Fruit fly (Drosophila melanogaster) whole organism, embryonic: Measurements from ENCODE around the gene Pxd.

Experiments used
- Ada2b ChIP-seq: fragments of 200-800 bp; sonication (Bioruptor generic); IDR thresholded peaks from 2 replicates; pipeline ENCODE4 v1.3.6; 2022; ENCODE audit warnings: missing biosample characterization, missing genetic modification characterization
- Awh ChIP-seq: fragments of 200-800 bp; sonication (Bioruptor generic); IDR thresholded peaks from 2 replicates; pipeline ENCODE4, ENCODE4 v1.3.6; 2022; ENCODE audit warnings: missing biosample characterization, missing genetic modification characterization
- CG10147 ChIP-seq: fragments of 200-800 bp; sonication (Bioruptor generic); optimal IDR thresholded peaks from 2 replicates; lab custom pipeline; 2019; ENCODE audit warnings: missing biosample characterization, mild to moderate bottlenecking, missing genetic modification characterization, moderate library complexity
- CG11093 ChIP-seq: fragments of 200-800 bp; sonication (Bioruptor generic); IDR thresholded peaks from 3 replicates; pipeline ENCODE4 v1.3.6; 2022; ENCODE audit warnings: missing biosample characterization, missing genetic modification characterization
- CG12071 ChIP-seq: fragments of 200-800 bp; sonication (Bioruptor generic); optimal IDR thresholded peaks from 3 replicates; lab custom pipeline; 2018; ENCODE audit warnings: missing biosample characterization, mild to moderate bottlenecking, missing genetic modification characterization
- CG1529 ChIP-seq: fragments of 200-800 bp; sonication (Bioruptor generic); optimal IDR thresholded peaks from 3 replicates; lab custom pipeline; 2018; ENCODE audit warnings: missing biosample characterization, missing genetic modification characterization
- CG18619 ChIP-seq: fragments of 200-800 bp; sonication (Bioruptor generic); optimal IDR thresholded peaks from 3 replicates; lab custom pipeline; 2017; ENCODE audit warnings: missing biosample characterization, mild to moderate bottlenecking, missing genetic modification characterization
- CG2678 ChIP-seq: fragments of 200-800 bp; sonication (Bioruptor generic); optimal IDR thresholded peaks from 3 replicates; lab custom pipeline; 2019; ENCODE audit warnings: missing biosample characterization, mild to moderate bottlenecking, missing genetic modification characterization, moderate library complexity
- CG2712 ChIP-seq: fragments of 200-800 bp; optimal IDR thresholded peaks from 3 replicates; lab custom pipeline; 2019; ENCODE audit warnings: missing biosample characterization, mild to moderate bottlenecking, missing genetic modification characterization, moderate library complexity
- CG30431 ChIP-seq: fragments of 200-800 bp; sonication (Bioruptor generic); optimal IDR thresholded peaks from 2 replicates; lab custom pipeline; 2017; ENCODE audit warnings: missing biosample characterization, missing genetic modification characterization
- CG4617 ChIP-seq: fragments of 200-800 bp; sonication (Bioruptor generic); optimal IDR thresholded peaks from 3 replicates; lab custom pipeline; 2016; ENCODE audit warnings: missing biosample characterization, missing genetic modification characterization, borderline replicate concordance
- CG6683 ChIP-seq: fragments of 200-800 bp; sonication (Bioruptor generic); optimal IDR thresholded peaks from 2 replicates; lab custom pipeline; 2017; ENCODE audit warnings: missing biosample characterization, mild to moderate bottlenecking, missing genetic modification characterization, missing genetic modification reagents
- CG7745 ChIP-seq: fragments of 200-800 bp; sonication (Bioruptor generic); optimal IDR thresholded peaks from 2 replicates; lab custom pipeline; 2018; ENCODE audit warnings: missing biosample characterization, mild to moderate bottlenecking, missing genetic modification characterization, moderate library complexity
- CG8089 ChIP-seq: fragments of 200-800 bp; sonication (Bioruptor generic); optimal IDR thresholded peaks from 3 replicates; lab custom pipeline; 2016; ENCODE audit warnings: missing biosample characterization, missing genetic modification characterization
- CG8290 ChIP-seq, 3 experiments: fragments of 200-800 bp; sonication (Bioruptor generic); optimal IDR thresholded peaks; 2 replicates each; lab custom pipeline; 2016 to 2019; ENCODE audit warnings: missing biosample characterization in 3 of 3, missing genetic modification characterization in 3 of 3, mild to moderate bottlenecking in 2 of 3, moderate library complexity in 1 of 3
- CG8388 ChIP-seq: fragments of 200-800 bp; sonication (Bioruptor generic); optimal IDR thresholded peaks from 2 replicates; lab custom pipeline; 2019; ENCODE audit warnings: missing biosample characterization, mild to moderate bottlenecking, missing genetic modification characterization, moderate library complexity
- CG8924 ChIP-seq: fragments of 200-800 bp; optimal IDR thresholded peaks from 3 replicates; lab custom pipeline; 2019; ENCODE audit warnings: missing biosample characterization, mild to moderate bottlenecking, missing genetic modification characterization, moderate library complexity
- CG9437 ChIP-seq: fragments of 200-800 bp; sonication (Bioruptor generic); optimal IDR thresholded peaks from 2 replicates; lab custom pipeline; 2018; ENCODE audit warnings: missing biosample characterization, mild to moderate bottlenecking, missing genetic modification characterization
- Dfd ChIP-seq, 2 experiments: fragments of >200 bp; optimal IDR thresholded peaks; 2 replicates each; lab custom pipeline; 2017; ENCODE audit warnings: missing biosample characterization in 2 of 2, missing genetic modification characterization in 2 of 2
- Dip2 ChIP-seq: fragments of 200-800 bp; sonication (Bioruptor generic); IDR thresholded peaks from 2 replicates; pipeline ENCODE4 v1.3.6; 2022; ENCODE audit warnings: missing biosample characterization, missing genetic modification characterization
- Dll ChIP-seq: fragments of 200-800 bp; sonication (Bioruptor generic); IDR thresholded peaks from 4 replicates; pipeline ENCODE4 v1.3.6; 2022; ENCODE audit warnings: missing biosample characterization, missing genetic modification characterization; ENCODE audit not compliant: partially characterized antibody
- HLH54F ChIP-seq: fragments of 200-800 bp; sonication (Bioruptor generic); optimal IDR thresholded peaks from 3 replicates; lab custom pipeline; 2016; ENCODE audit warnings: missing biosample characterization, missing genetic modification characterization
- HmgZ ChIP-seq: fragments of 200-800 bp; sonication (Bioruptor generic); optimal IDR thresholded peaks from 2 replicates; lab custom pipeline; 2018; ENCODE audit warnings: missing biosample characterization, mild to moderate bottlenecking, missing genetic modification characterization
- Hr78 ChIP-seq, 2 experiments: fragments of 200-800 bp in 1 of 2; fragments of >200 bp in 1 of 2; sonication (Bioruptor generic) in 1 of 2; optimal IDR thresholded peaks; 2 replicates each; lab custom pipeline; 2017 to 2019; ENCODE audit warnings: missing biosample characterization in 2 of 2, missing genetic modification characterization in 2 of 2, mild to moderate bottlenecking in 1 of 2, moderate library complexity in 1 of 2
- Lim3 ChIP-seq: fragments of 200-800 bp; sonication (Bioruptor generic); IDR thresholded peaks from 2 replicates; pipeline ENCODE4 v1.3.6; 2022; ENCODE audit warnings: missing biosample characterization, missing genetic modification characterization
- MTF-1 ChIP-seq: fragments of 200-800 bp; sonication (Bioruptor generic); optimal IDR thresholded peaks from 2 replicates; lab custom pipeline; 2018; ENCODE audit warnings: missing biosample characterization, mild to moderate bottlenecking, missing genetic modification characterization, borderline replicate concordance
- Mes4 ChIP-seq: fragments of 200-800 bp; sonication (Bioruptor generic); optimal IDR thresholded peaks from 2 replicates; lab custom pipeline; 2016; ENCODE audit warnings: missing biosample characterization, missing genetic modification characterization
- NC2β ChIP-seq: fragments of 200-800 bp; sonication (Bioruptor generic); optimal IDR thresholded peaks from 2 replicates; lab custom pipeline; 2016; ENCODE audit warnings: missing biosample characterization, missing genetic modification characterization
- PHDP ChIP-seq: fragments of 200-800 bp; sonication (Bioruptor generic); optimal IDR thresholded peaks from 3 replicates; lab custom pipeline; 2018; ENCODE audit warnings: missing biosample characterization, mild to moderate bottlenecking, missing genetic modification characterization, moderate library complexity
- Sry-β ChIP-seq: fragments of 200-800 bp; sonication (Bioruptor generic); optimal IDR thresholded peaks from 2 replicates; lab custom pipeline; 2018; ENCODE audit warnings: missing biosample characterization, mild to moderate bottlenecking, missing genetic modification characterization, moderate library complexity
- Xbp1 ChIP-seq: fragments of 200-800 bp; sonication (Bioruptor generic); optimal IDR thresholded peaks from 3 replicates; lab custom pipeline; 2016; ENCODE audit warnings: missing biosample characterization, mild to moderate bottlenecking, missing genetic modification characterization
- bowl ChIP-seq: fragments of 200-800 bp; sonication (Bioruptor generic); IDR thresholded peaks from 2 replicates; pipeline ENCODE4 v1.3.6; 2022; ENCODE audit warnings: missing biosample characterization, missing genetic modification characterization
- disco-r ChIP-seq: fragments of 200-800 bp; sonication (Bioruptor generic); optimal IDR thresholded peaks from 2 replicates; lab custom pipeline; 2016; ENCODE audit warnings: missing biosample characterization, missing genetic modification characterization
- dmrt11E ChIP-seq: fragments of 200-800 bp; sonication (Bioruptor generic); optimal IDR thresholded peaks from 3 replicates; lab custom pipeline; 2018; ENCODE audit warnings: missing biosample characterization, mild to moderate bottlenecking, missing genetic modification characterization, moderate library complexity
- en ChIP-seq: fragments of 200-800 bp; sonication (Bioruptor generic); optimal IDR thresholded peaks from 2 replicates; lab custom pipeline; 2016; ENCODE audit warnings: missing biosample characterization, missing genetic modification characterization
- eyg ChIP-seq: fragments of 200-800 bp; sonication (Bioruptor generic); optimal IDR thresholded peaks from 3 replicates; lab custom pipeline; 2016; ENCODE audit warnings: missing biosample characterization, missing genetic modification characterization
- fd3F ChIP-seq: fragments of 200-800 bp; sonication (Bioruptor generic); optimal IDR thresholded peaks from 2 replicates; lab custom pipeline; 2018; ENCODE audit warnings: missing biosample characterization, mild to moderate bottlenecking, missing genetic modification characterization, moderate library complexity
- hb ChIP-seq: fragments of 200-800 bp; sonication (Bioruptor generic); IDR thresholded peaks from 3 replicates; pipeline ENCODE4 v1.3.6; 2022; ENCODE audit warnings: missing biosample characterization, missing genetic modification characterization; ENCODE audit not compliant: partially characterized antibody
- inv ChIP-seq: fragments of 200-800 bp; sonication (Bioruptor generic); IDR thresholded peaks from 2 replicates; pipeline ENCODE4 v1.3.6; 2022; ENCODE audit warnings: missing biosample characterization, missing genetic modification characterization; ENCODE audit not compliant: partially characterized antibody
- mld ChIP-seq: fragments of 200-800 bp; sonication (Bioruptor generic); IDR thresholded peaks from 3 replicates; pipeline ENCODE4 v1.3.6; 2022; ENCODE audit warnings: missing biosample characterization, missing genetic modification characterization; ENCODE audit not compliant: partially characterized antibody
- pan ChIP-seq, 4 experiments: fragments of >200 bp in 3 of 4; fragments of 200-800 bp in 1 of 4; sonication (Bioruptor generic) in 1 of 4; optimal IDR thresholded peaks in 3 of 4; IDR thresholded peaks in 1 of 4; 2 replicates each; pipeline versions ENCODE4 v1.3.6 to Lab custom; 2017 to 2022; ENCODE audit warnings: missing biosample characterization in 2 of 4, missing genetic modification characterization in 2 of 4, mixed read lengths in 1 of 4
- salm ChIP-seq: fragments of 200-800 bp; sonication (Bioruptor generic); optimal IDR thresholded peaks from 2 replicates; lab custom pipeline; 2018; ENCODE audit warnings: missing biosample characterization, mild to moderate bottlenecking, missing genetic modification characterization
- slp2 ChIP-seq: fragments of 200-800 bp; sonication (Bioruptor generic); optimal IDR thresholded peaks from 2 replicates; lab custom pipeline; 2016; ENCODE audit warnings: missing biosample characterization, missing genetic modification characterization
- sr ChIP-seq: fragments of 200-800 bp; sonication (Bioruptor generic); IDR thresholded peaks from 3 replicates; pipeline ENCODE4 v1.3.6; 2022; ENCODE audit warnings: missing biosample characterization, missing genetic modification characterization
- stwl ChIP-seq: fragments of 200-800 bp; sonication (Bioruptor generic); optimal IDR thresholded peaks from 3 replicates; lab custom pipeline; 2018; ENCODE audit warnings: missing biosample characterization, mild to moderate bottlenecking, missing genetic modification characterization, moderate library complexity
- tap ChIP-seq: fragments of 200-800 bp; optimal IDR thresholded peaks from 3 replicates; lab custom pipeline; 2019; ENCODE audit warnings: missing biosample characterization, mild to moderate bottlenecking, missing genetic modification characterization, moderate library complexity
- tll ChIP-seq, 2 experiments: fragments of 200-800 bp in 1 of 2; fragments of >200 bp in 1 of 2; sonication (Bioruptor generic) in 1 of 2; optimal IDR thresholded peaks; 2 replicates each; lab custom pipeline; 2017 to 2019; ENCODE audit warnings: missing biosample characterization in 2 of 2, missing genetic modification characterization in 2 of 2, mild to moderate bottlenecking in 1 of 2, moderate library complexity in 1 of 2
- vvl ChIP-seq: fragments of 200-800 bp; sonication (Bioruptor generic); IDR thresholded peaks from 2 replicates; pipeline ENCODE4 v1.3.6; 2022; ENCODE audit warnings: missing biosample characterization, missing genetic modification characterization

Pxd gene

DNA sequence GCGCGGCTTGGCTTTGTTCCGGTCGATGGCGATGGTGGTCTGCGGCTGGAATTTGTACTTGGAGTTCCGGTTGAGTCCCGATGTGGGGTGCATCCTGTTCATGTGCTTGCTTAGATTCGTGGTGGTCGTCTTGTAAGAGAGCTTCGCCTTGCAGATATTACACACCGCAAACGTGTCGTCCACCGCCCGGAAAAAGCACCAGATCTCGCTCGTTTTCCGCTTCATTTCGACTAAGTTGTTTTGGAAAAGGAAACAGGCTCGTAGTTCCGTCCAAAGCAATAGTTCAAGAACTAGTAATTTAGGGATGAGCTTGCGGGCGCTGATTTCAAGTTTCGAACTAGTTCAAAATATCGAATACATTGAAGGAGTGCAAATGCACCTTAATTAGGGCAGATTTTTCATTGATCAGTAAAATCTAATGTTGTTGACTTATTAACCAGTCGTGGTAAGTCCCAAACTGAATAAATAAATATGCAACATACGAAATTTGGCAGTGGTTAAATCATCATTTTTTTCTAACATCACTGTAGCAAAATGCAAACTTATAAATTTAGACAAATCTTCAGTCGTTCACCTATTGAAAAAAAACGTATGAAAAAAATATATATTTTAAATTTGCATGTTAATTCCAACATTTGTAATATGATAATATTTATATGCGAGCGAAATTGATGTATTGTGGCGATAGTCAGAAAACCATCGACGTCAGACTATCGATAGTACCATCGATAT lies 28.6 kb downstream of the Pxd start, which contains the start of the genes bdwf and Patr-1 (continued):
- TF ChIP-seq dmrt11E (tag; lab: Kevin White, UChicago) = no peak
- TF ChIP-seq CG1529 (GFP tag; lab: Kevin White, UChicago) = no peak
- TF ChIP-seq fd3F (GFP tag; lab: Kevin White, UChicago) = no peak
- TF ChIP-seq CG4617 (GFP tag; lab: Kevin White, UChicago) = no peak
- TF ChIP-seq Awh (GFP tag; lab: Robert Waterston, UW) = no peak
- no peak for TF ChIP-seq CG11093 (GFP tag; lab: Robert Waterston, UW)
- TF ChIP-seq CG7745 (tag; lab: Kevin White, UChicago) = no peak
- TF ChIP-seq CG8089 (GFP tag; lab: Kevin White, UChicago) = no peak
- TF ChIP-seq stwl = peak; percentile 32
- no peak for TF ChIP-seq Ada2b (GFP tag; lab: Robert Waterston, UW)
- no peak for TF ChIP-seq tap (tag; lab: Kevin White, UChicago)
- no peak for TF ChIP-seq CG12071 (GFP tag; lab: Kevin White, UChicago)
- no peak for TF ChIP-seq eyg (GFP tag; lab: Kevin White, UChicago)
- TF ChIP-seq CG6683 (GFP tag; lab: Kevin White, UChicago) = no peak
- TF ChIP-seq Dfd (GFP tag; optimal IDR thresholded peaks at IDR 0.05; lab: Kevin White, UChicago) = no peak
- TF ChIP-seq CG30431 (GFP tag; lab: Kevin White, UChicago) = no peak
- peak; percentile 36 for TF ChIP-seq CG8924
- peak in 1 of 2 experiments; percentile 21 for TF ChIP-seq tll (GFP tag; optimal IDR thresholded peaks at IDR 0.05; lab: Kevin White, UChicago)
- no peak for TF ChIP-seq pan (optimal IDR thresholded peaks at IDR 0.05; lab: Kevin White, UChicago)
- TF ChIP-seq pan (GFP tag; optimal IDR thresholded peaks at IDR 0.05 in 1 of 2, IDR thresholded peaks at IDR 0.05 in 1 of 2) = no peak
- no peak for TF ChIP-seq Dip2
- TF ChIP-seq Hr78 (GFP tag; optimal IDR thresholded peaks at IDR 0.05; lab: Kevin White, UChicago) = no peak
- peak; percentile 33 for TF ChIP-seq Sry-β
- TF ChIP-seq CG2678 (tag; lab: Kevin White, UChicago) = no peak
- TF ChIP-seq Xbp1 (GFP tag; lab: Kevin White, UChicago) = peak; percentile 11
- no peak for TF ChIP-seq CG8290 (GFP tag; optimal IDR thresholded peaks at IDR 0.05; lab: Kevin White, UChicago)
- TF ChIP-seq CG8290 (tag; optimal IDR thresholded peaks at IDR 0.05; lab: Kevin White, UChicago) = no peak
- TF ChIP-seq PHDP (tag; lab: Kevin White, UChicago) = no peak
- TF ChIP-seq CG9437 (GFP tag; lab: Kevin White, UChicago) = peak; percentile 47
- peak; percentile 39 for TF ChIP-seq CG18619 (GFP tag; lab: Kevin White, UChicago)
- peak; percentile 94 for TF ChIP-seq hb (GFP tag; lab: Robert Waterston, UW)
- TF ChIP-seq Dll (GFP tag; lab: Robert Waterston, UW) = peak; percentile 92
- no peak for TF ChIP-seq MTF-1 (GFP tag; lab: Kevin White, UChicago)
- peak; percentile 92 for TF ChIP-seq inv
- no peak for TF ChIP-seq sr (GFP tag; lab: Robert Waterston, UW)
- TF ChIP-seq Lim3 (GFP tag; lab: Robert Waterston, UW) = no peak
- TF ChIP-seq Mes4 (GFP tag; lab: Kevin White, UChicago) = no peak
- TF ChIP-seq vvl (GFP tag; lab: Robert Waterston, UW) = no peak
- TF ChIP-seq CG2712 (tag; lab: Kevin White, UChicago) = peak; percentile 32
- no peak for TF ChIP-seq bowl (GFP tag; lab: Robert Waterston, UW)
- no peak for TF ChIP-seq HmgZ
- peak; percentile 10 for TF ChIP-seq slp2
- TF ChIP-seq mld (GFP tag; lab: Robert Waterston, UW) = peak; percentile 92
- TF ChIP-seq NC2β = peak; percentile 4
- TF ChIP-seq HLH54F (GFP tag; lab: Kevin White, UChicago) = peak; percentile 53
- TF ChIP-seq salm = no peak
- TF ChIP-seq disco-r (GFP tag; lab: Kevin White, UChicago) = peak; percentile 16
- TF ChIP-seq CG8388 (GFP tag; lab: Kevin White, UChicago) = no peak
- no peak for TF ChIP-seq en (GFP tag; lab: Kevin White, UChicago)
- TF ChIP-seq CG10147 = no peak
